Worm (Caenorhabditis elegans): Measurements from ENCODE around the gene golg-2.

Gene golg-2

DNA sequence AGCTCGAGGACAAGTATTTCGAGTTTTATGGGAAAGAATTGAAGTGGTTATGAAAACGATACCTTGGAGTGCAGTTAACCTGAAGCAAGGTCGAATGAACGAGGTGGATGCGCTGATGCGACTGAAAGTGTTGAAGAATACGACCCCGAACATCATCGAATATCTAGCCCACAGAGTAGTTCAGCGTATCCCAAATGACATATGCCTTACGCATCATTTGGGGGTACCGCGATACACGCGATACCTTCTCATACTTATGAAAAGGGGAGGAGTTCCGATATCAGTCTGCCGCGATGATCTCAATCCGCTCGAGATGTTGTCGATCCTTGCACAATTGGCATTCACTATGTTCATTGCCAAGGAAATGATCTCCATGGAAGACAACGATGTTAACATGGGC lies 50.1 kb downstream of the golg-2 start, which contains the start of gene T27F7.12:
Gene T27F7.12 (plus strand): TSS at position 301 of the 400 bp plus-strand sequence.
- no peak for TF ChIP-seq sem-4 (tag; optimal IDR thresholded peaks at IDR 0.05)
- TF ChIP-seq ztf-1 (GFP tag; conservative IDR thresholded peaks at IDR 0.05): no peak
- no peak for TF ChIP-seq ztf-11 (tag; optimal IDR thresholded peaks at IDR 0.05)
- TF ChIP-seq nhr-77 (tag; optimal IDR thresholded peaks at IDR 0.05): no peak
- no peak for TF ChIP-seq nhr-25 (tag; optimal IDR thresholded peaks at IDR 0.05)
- TF ChIP-seq gmeb-1 (tag; optimal IDR thresholded peaks at IDR 0.05): no peak
- TF ChIP-seq crh-2 (tag; optimal IDR thresholded peaks at IDR 0.05): no peak
- no peak for TF ChIP-seq Y55F3AM.14 (GFP tag; optimal IDR thresholded peaks at IDR 0.05)
- TF ChIP-seq nhr-23 (tag; optimal IDR thresholded peaks at IDR 0.05): no peak
- TF ChIP-seq nhr-11 (tag; optimal IDR thresholded peaks at IDR 0.05): no peak

DNA sequence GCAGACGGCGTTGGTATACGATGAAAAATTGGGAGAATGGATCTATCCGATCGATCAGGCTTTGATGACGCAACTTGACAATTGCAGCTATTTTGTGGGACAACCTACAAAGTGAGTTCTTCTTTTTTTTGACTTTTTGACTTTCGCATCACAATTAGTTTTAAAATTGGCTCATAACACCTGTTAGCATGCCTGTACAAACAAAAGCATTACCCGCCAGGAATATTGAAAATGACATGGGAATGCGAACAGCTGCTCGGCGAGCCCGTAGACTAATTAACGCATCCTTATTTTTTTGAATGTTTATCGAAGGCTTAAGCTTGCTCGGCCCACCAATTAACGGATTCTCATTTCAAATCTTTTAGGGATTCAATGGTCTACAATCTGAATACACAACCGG lies 52.6 kb downstream of the golg-2 start:
- TF ChIP-seq fos-1 (tag; optimal IDR thresholded peaks at IDR 0.05) (no peak), lin-39 (tag; optimal IDR thresholded peaks at IDR 0.05) (no peak), skn-1 (tag; optimal IDR thresholded peaks at IDR 0.05) (no peak), egl-27 (tag; optimal IDR thresholded peaks at IDR 0.05) (no peak), nhr-21 (tag; optimal IDR thresholded peaks at IDR 0.05) (no peak), ceh-16 (tag; optimal IDR thresholded peaks at IDR 0.05) (no peak), ama-1 (optimal IDR thresholded peaks at IDR 0.05) (no peak), blmp-1 (tag; optimal IDR thresholded peaks at IDR 0.05; ENCODE audit: insufficient read depth) (no peak), nhr-6 (tag; optimal IDR thresholded peaks at IDR 0.05) (no peak), gmeb-1 (tag; optimal IDR thresholded peaks at IDR 0.05) (no peak), lin-11 (tag; optimal IDR thresholded peaks at IDR 0.05) (no peak), alr-1 (tag; optimal IDR thresholded peaks at IDR 0.05) (no peak), nhr-25 (tag; optimal IDR thresholded peaks at IDR 0.05) (no peak), sem-4 (tag; optimal IDR thresholded peaks at IDR 0.05) (no peak), nhr-11 (tag; optimal IDR thresholded peaks at IDR 0.05) (no peak)

DNA sequence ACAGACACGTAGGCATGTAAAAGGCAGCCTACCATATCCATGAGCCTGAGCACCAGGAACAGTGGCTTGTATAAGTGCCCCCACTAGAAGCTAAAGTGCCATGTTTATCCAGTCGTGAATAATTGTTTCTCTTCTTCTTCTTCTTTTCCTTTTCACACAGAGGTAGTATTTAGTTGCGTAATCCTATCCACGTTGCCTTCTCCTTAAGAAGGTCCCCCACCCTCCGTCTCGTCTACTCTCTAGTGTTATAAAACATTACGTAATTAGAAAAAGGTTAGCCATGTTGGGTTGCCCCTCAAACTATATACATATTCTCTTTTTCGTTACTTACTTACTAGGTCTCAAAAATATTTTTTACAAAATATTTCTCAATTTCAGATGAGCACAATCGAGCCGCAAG lies 53.2 kb downstream of the golg-2 start:
- TF ChIP-seq nhr-12 (tag; optimal IDR thresholded peaks at IDR 0.05) (no peak), unc-55 (GFP tag; optimal IDR thresholded peaks at IDR 0.05) (no peak), skn-1 (tag; optimal IDR thresholded peaks at IDR 0.05) (no peak), nhr-11 (tag; optimal IDR thresholded peaks at IDR 0.05) (no peak), egl-27 (tag; optimal IDR thresholded peaks at IDR 0.05) (no peak), ztf-4 (tag; optimal IDR thresholded peaks at IDR 0.05) (no peak), ceh-16 (tag; optimal IDR thresholded peaks at IDR 0.05) (no peak), Y55F3AM.14 (GFP tag; optimal IDR thresholded peaks at IDR 0.05) (no peak), ZK546.5 (tag; optimal IDR thresholded peaks at IDR 0.05) (no peak), peb-1 (tag; optimal IDR thresholded peaks at IDR 0.05) (no peak), unc-62 (GFP tag; optimal IDR thresholded peaks at IDR 0.05) (no peak), lin-11 (tag; optimal IDR thresholded peaks at IDR 0.05) (no peak), gmeb-1 (tag; optimal IDR thresholded peaks at IDR 0.05) (no peak), lin-39 (tag; optimal IDR thresholded peaks at IDR 0.05) (no peak), F13H6.1 (tag; optimal IDR thresholded peaks at IDR 0.05) (no peak), lsy-2 (tag; optimal IDR thresholded peaks at IDR 0.05) (no peak), nhr-237 (tag; optimal IDR thresholded peaks at IDR 0.05) (no peak), nhr-25 (tag; optimal IDR thresholded peaks at IDR 0.05) (no peak), nhr-10 (tag; optimal IDR thresholded peaks at IDR 0.05) (no peak), nhr-6 (tag; optimal IDR thresholded peaks at IDR 0.05) (no peak)

All from whole organism, L2 larva.